Worm (Caenorhabditis elegans) whole organism, L3 larva: Measurements from ENCODE around the gene C50E3.13.

Experiments
- R02D3.7 ChIP-seq: fragments of 150-350 bp; optimal IDR thresholded peaks from 2 replicates; lab custom pipeline; 2014; ENCODE audit warnings: missing biosample characterization, missing genetic modification characterization
- ZK546.5 ChIP-seq: sonication (generic microtip); optimal IDR thresholded peaks from 2 replicates; lab custom pipeline; 2017; ENCODE audit warnings: missing biosample characterization, missing genetic modification characterization
- aly-2 ChIP-seq: fragments of 150-350 bp; optimal IDR thresholded peaks from 2 replicates; lab custom pipeline; 2014; ENCODE audit warnings: missing biosample characterization, missing genetic modification characterization
- ama-1 ChIP-seq: fragments of 150-350 bp; optimal IDR thresholded peaks from 2 replicates; lab custom pipeline; 2018
- ceh-16 ChIP-seq: sonication (generic microtip); optimal IDR thresholded peaks from 2 replicates; lab custom pipeline; 2017; ENCODE audit warnings: missing biosample characterization, missing genetic modification characterization
- ceh-28 ChIP-seq: fragments of 150-350 bp; optimal IDR thresholded peaks from 2 replicates; lab custom pipeline; 2014; ENCODE audit warnings: missing biosample characterization, missing genetic modification reagents, missing genetic modification characterization
- ceh-82 ChIP-seq: fragments of 150-350 bp; optimal IDR thresholded peaks from 2 replicates; lab custom pipeline; 2014; ENCODE audit warnings: missing biosample characterization, missing genetic modification characterization
- ceh-9 ChIP-seq: sonication (generic microtip); optimal IDR thresholded peaks from 2 replicates; lab custom pipeline; 2018; ENCODE audit warnings: missing biosample characterization, missing genetic modification characterization
- daf-12 ChIP-seq: fragments of 150-350 bp; optimal IDR thresholded peaks from 2 replicates; lab custom pipeline; 2014; ENCODE audit warnings: missing biosample characterization, missing genetic modification reagents, missing genetic modification characterization
- egl-27 ChIP-seq: sonication (generic microtip); optimal IDR thresholded peaks from 4 replicates; lab custom pipeline; 2017; ENCODE audit warnings: missing biosample characterization, missing genetic modification reagents, missing genetic modification characterization
- egl-5 ChIP-seq: fragments of 150-350 bp; optimal IDR thresholded peaks from 2 replicates; lab custom pipeline; 2017; ENCODE audit warnings: missing biosample characterization, missing genetic modification reagents, missing genetic modification characterization, inconsistent platforms
- elt-2 ChIP-seq: sonication (generic microtip); optimal IDR thresholded peaks from 2 replicates; lab custom pipeline; 2016; ENCODE audit warnings: missing genetic modification reagents, mild to moderate bottlenecking, missing genetic modification characterization, missing compliant biosample characterization
- elt-3 ChIP-seq, 3 experiments: fragments of 150-350 bp in 1 of 3; sonication (generic microtip) in 2 of 3; optimal IDR thresholded peaks; 2 replicates in 2 of 3; 4 replicates in 1 of 3; lab custom pipeline; 2014 to 2017; ENCODE audit warnings: missing biosample characterization in 3 of 3, missing genetic modification characterization in 3 of 3
- eor-1 ChIP-seq, 2 experiments: fragments of 150-350 bp; optimal IDR thresholded peaks; 2 replicates each; lab custom pipeline; 2014 to 2018; ENCODE audit warnings: missing biosample characterization in 2 of 2, missing genetic modification characterization in 2 of 2
- fkh-10 ChIP-seq: sonication (generic microtip); optimal IDR thresholded peaks from 2 replicates; lab custom pipeline; 2017; ENCODE audit warnings: missing biosample characterization, missing genetic modification reagents, missing genetic modification characterization
- fkh-2 ChIP-seq: fragments of 150-350 bp; optimal IDR thresholded peaks from 2 replicates; lab custom pipeline; 2014; ENCODE audit warnings: missing biosample characterization, missing genetic modification reagents, missing genetic modification characterization
- jun-1 ChIP-seq: fragments of 150-350 bp; optimal IDR thresholded peaks from 2 replicates; lab custom pipeline; 2014; ENCODE audit warnings: missing biosample characterization, missing genetic modification reagents, missing genetic modification characterization
- lin-39 ChIP-seq: fragments of 150-350 bp; optimal IDR thresholded peaks from 2 replicates; lab custom pipeline; 2018; ENCODE audit warnings: missing biosample characterization, missing genetic modification reagents, missing genetic modification characterization
- mdl-1 ChIP-seq: fragments of 150-350 bp; optimal IDR thresholded peaks from 2 replicates; lab custom pipeline; 2014; ENCODE audit warnings: missing biosample characterization, missing genetic modification characterization
- mml-1 ChIP-seq: fragments of 150-350 bp; sonication (generic microtip); optimal IDR thresholded peaks from 3 replicates; lab custom pipeline; 2014; ENCODE audit warnings: missing biosample characterization, missing genetic modification characterization
- nfya-1 ChIP-seq: sonication (generic microtip); optimal IDR thresholded peaks from 2 replicates; lab custom pipeline; 2017; ENCODE audit warnings: missing genetic modification characterization, mild to moderate bottlenecking, missing compliant biosample characterization, antibody characterized with exemption, moderate library complexity; ENCODE audit not compliant: insufficient read depth
- nhr-12 ChIP-seq: fragments of 150-350 bp; optimal IDR thresholded peaks from 2 replicates; lab custom pipeline; 2014; ENCODE audit warnings: missing biosample characterization, missing genetic modification characterization
- nhr-23 ChIP-seq: fragments of 150-350 bp; optimal IDR thresholded peaks from 2 replicates; lab custom pipeline; 2014; ENCODE audit warnings: missing biosample characterization, missing genetic modification reagents, missing genetic modification characterization
- nhr-25 ChIP-seq: sonication (generic microtip); optimal IDR thresholded peaks from 2 replicates; lab custom pipeline; 2017; ENCODE audit warnings: missing biosample characterization, missing genetic modification characterization
- nhr-28 ChIP-seq: fragments of 150-350 bp; optimal IDR thresholded peaks from 2 replicates; lab custom pipeline; 2014; ENCODE audit warnings: missing biosample characterization, missing genetic modification characterization
- nhr-43 ChIP-seq: sonication (generic microtip); optimal IDR thresholded peaks from 2 replicates; lab custom pipeline; 2016; ENCODE audit warnings: mild to moderate bottlenecking, missing genetic modification characterization, missing compliant biosample characterization; ENCODE audit not compliant: poor library complexity, severe bottlenecking
- nhr-67 ChIP-seq: fragments of 150-350 bp; optimal IDR thresholded peaks from 2 replicates; lab custom pipeline; 2014; ENCODE audit warnings: missing biosample characterization, missing genetic modification characterization
- nhr-76 ChIP-seq: fragments of 150-350 bp; sonication (generic microtip); optimal IDR thresholded peaks from 5 replicates; lab custom pipeline; 2014; ENCODE audit warnings: missing biosample characterization, missing genetic modification characterization
- nhr-77 ChIP-seq: fragments of 150-350 bp; optimal IDR thresholded peaks from 2 replicates; lab custom pipeline; 2014; ENCODE audit warnings: missing biosample characterization, missing genetic modification characterization
- pqm-1 ChIP-seq: fragments of 150-350 bp; optimal IDR thresholded peaks from 2 replicates; lab custom pipeline; 2017; ENCODE audit warnings: missing biosample characterization, missing genetic modification characterization, inconsistent platforms
- sea-2 ChIP-seq: fragments of 150-350 bp; sonication (generic microtip); optimal IDR thresholded peaks from 4 replicates; lab custom pipeline; 2014; ENCODE audit warnings: missing biosample characterization, missing genetic modification reagents, missing genetic modification characterization
- skn-1 ChIP-seq: fragments of 150-350 bp; optimal IDR thresholded peaks from 2 replicates; lab custom pipeline; 2014; ENCODE audit warnings: missing biosample characterization, missing genetic modification characterization
- snpc-4 ChIP-seq: fragments of 150-350 bp; optimal IDR thresholded peaks from 2 replicates; lab custom pipeline; 2014; ENCODE audit warnings: missing biosample characterization, missing genetic modification characterization
- tbx-2 ChIP-seq: sonication (generic microtip); optimal IDR thresholded peaks from 2 replicates; lab custom pipeline; 2016; ENCODE audit warnings: mild to moderate bottlenecking, missing genetic modification characterization, missing compliant biosample characterization
- unc-39 ChIP-seq: sonication (generic microtip); optimal IDR thresholded peaks from 4 replicates; lab custom pipeline; 2017; ENCODE audit warnings: missing biosample characterization, missing genetic modification characterization
- unc-62 ChIP-seq: fragments of 150-350 bp; sonication (generic microtip); optimal IDR thresholded peaks from 4 replicates; lab custom pipeline; 2014; ENCODE audit warnings: missing biosample characterization, missing genetic modification reagents, missing genetic modification characterization
- zag-1 ChIP-seq: fragments of 150-350 bp; optimal IDR thresholded peaks from 2 replicates; lab custom pipeline; 2014; ENCODE audit warnings: missing biosample characterization, missing genetic modification characterization
- ztf-11 ChIP-seq: fragments of 150-350 bp; optimal IDR thresholded peaks from 2 replicates; lab custom pipeline; 2014; ENCODE audit warnings: missing biosample characterization, missing genetic modification characterization
- ztf-4 ChIP-seq: fragments of 150-350 bp; optimal IDR thresholded peaks from 2 replicates; lab custom pipeline; 2014; ENCODE audit warnings: missing biosample characterization, missing genetic modification characterization

C50E3.13 gene

ce11 chrV:7624152-7624551 lies at the start of gene C50E3.13:
C50E3.13 (minus strand) TSS chrV:7624252.
- TF ChIP-seq tbx-2 (tag; lab: Kevin White, UChicago) (no peak), mml-1 (no peak), daf-12 (tag; lab: Kevin White, UChicago) (no peak), ceh-28 (tag; lab: Kevin White, UChicago) (no peak), nhr-76 (tag; lab: Kevin White, UChicago) (no peak), nhr-12 (tag; lab: Kevin White, UChicago) (no peak), ceh-9 (tag; lab: Kevin White, UChicago) (no peak), sea-2 (GFP tag; lab: Kevin White, UChicago) (no peak), fkh-2 (tag; lab: Kevin White, UChicago) (no peak), ceh-82 (no peak), egl-5 (tag; lab: Kevin White, UChicago) (no peak), mdl-1 (no peak), nhr-28 (tag; lab: Kevin White, UChicago) (no peak), R02D3.7 (tag; lab: Kevin White, UChicago) (no peak), ZK546.5 (tag; lab: Kevin White, UChicago) (no peak), ama-1 (lab: Kevin White, UChicago) (no peak), zag-1 (no peak), egl-27 (tag; lab: Kevin White, UChicago) (no peak), pqm-1 (no peak), snpc-4 (no peak)

- TF ChIP-seq unc-62 (GFP tag; lab: Kevin White, UChicago) (no peak), ceh-82 (no peak), ztf-4 (tag; lab: Kevin White, UChicago) (no peak), eor-1 (tag; optimal IDR thresholded peaks at IDR 0.05; lab: Kevin White, UChicago) (no peak), R02D3.7 (tag; lab: Kevin White, UChicago) (no peak), tbx-2 (tag; lab: Kevin White, UChicago) (no peak), aly-2 (tag; lab: Kevin White, UChicago) (no peak), skn-1 (tag; lab: Kevin White, UChicago) (no peak), ceh-16 (tag; lab: Kevin White, UChicago) (no peak), nhr-23 (tag; lab: Kevin White, UChicago) (no peak), sea-2 (GFP tag; lab: Kevin White, UChicago) (no peak), nhr-12 (tag; lab: Kevin White, UChicago) (no peak), fkh-10 (no peak), elt-3 (tag; optimal IDR thresholded peaks at IDR 0.05; lab: Kevin White, UChicago) (no peak), fkh-2 (tag; lab: Kevin White, UChicago) (no peak), pqm-1 (no peak), ztf-11 (no peak)
- TF ChIP-seq, all 47 proteins: peak for 0
These were observed 48.2 kb upstream of the C50E3.13 start, which contains the start of gene C12D5.4 for ce11 chrV:7672258-7672657. C12D5.4 (plus strand) TSS chrV:7672558.

- no peak for TF ChIP-seq nhr-28 (tag; lab: Kevin White, UChicago)
- TF ChIP-seq R02D3.7 (tag; lab: Kevin White, UChicago): no peak
- TF ChIP-seq jun-1 (tag; lab: Kevin White, UChicago): no peak
- no peak for TF ChIP-seq nhr-77 (tag; lab: Kevin White, UChicago)
- no peak for TF ChIP-seq mml-1
- no peak for TF ChIP-seq nfya-1 (tag; lab: Kevin White, UChicago)
- TF ChIP-seq fkh-10: no peak
- TF ChIP-seq ceh-16 (tag; lab: Kevin White, UChicago): no peak
- no peak for TF ChIP-seq nhr-23 (tag; lab: Kevin White, UChicago)
- TF ChIP-seq ceh-82: no peak
- TF ChIP-seq sea-2 (GFP tag; lab: Kevin White, UChicago): no peak
- no peak for TF ChIP-seq elt-2 (tag; lab: Kevin White, UChicago)
- no peak for TF ChIP-seq elt-3 (tag; optimal IDR thresholded peaks at IDR 0.05; lab: Kevin White, UChicago)
These were observed 43.9 kb upstream of the C50E3.13 start, which contains the start of gene C12D5.5 for ce11 chrV:7667940-7668339. C12D5.5 (plus strand) TSS chrV:7668240.

ce11 chrV:7653567-7653966 lies 29.5 kb upstream of the C50E3.13 start, which contains the start of gene srh-200:
srh-200 (minus strand) TSS chrV:7653667.
- TF ChIP-seq mdl-1 (no peak), egl-5 (tag; lab: Kevin White, UChicago) (no peak), lin-39 (tag; lab: Kevin White, UChicago) (no peak), nhr-67 (tag; lab: Kevin White, UChicago) (no peak), nhr-76 (tag; lab: Kevin White, UChicago) (no peak), ceh-82 (no peak), ZK546.5 (tag; lab: Kevin White, UChicago) (no peak), nhr-43 (tag; lab: Kevin White, UChicago) (no peak), skn-1 (tag; lab: Kevin White, UChicago) (no peak), ztf-4 (tag; lab: Kevin White, UChicago) (no peak), snpc-4 (no peak), unc-39 (tag; lab: Kevin White, UChicago) (no peak), nfya-1 (tag; lab: Kevin White, UChicago) (no peak), mml-1 (no peak), nhr-25 (tag; lab: Kevin White, UChicago) (no peak)
- TF ChIP-seq, all 47 proteins: peak for 0
